Fruit fly (Drosophila melanogaster) whole organism, adult: ENCODE data around the gene CG15418.

Experiments used
- CG11617 ChIP-seq: fragments of 200-800 bp; sonication (Bioruptor generic); optimal IDR thresholded peaks from 2 replicates; lab custom pipeline; 2017; ENCODE audit warnings: mild to moderate bottlenecking, missing biosample characterization, missing genetic modification reagents, missing genetic modification characterization
- CG12768 ChIP-seq: fragments of 200-800 bp; sonication (Bioruptor generic); optimal IDR thresholded peaks from 2 replicates; lab custom pipeline; 2017; ENCODE audit warnings: missing biosample characterization, missing genetic modification characterization, mild to moderate bottlenecking, moderate library complexity, missing genetic modification reagents
- CG14711 ChIP-seq: fragments of 200-800 bp; sonication (Bioruptor generic); optimal IDR thresholded peaks from 2 replicates; lab custom pipeline; 2018; ENCODE audit warnings: missing biosample characterization, mild to moderate bottlenecking, missing genetic modification characterization, moderate library complexity
- CG1620 ChIP-seq: fragments of 200-800 bp; sonication (Bioruptor generic); optimal IDR thresholded peaks from 2 replicates; lab custom pipeline; 2016; ENCODE audit warnings: missing biosample characterization, missing genetic modification characterization
- CG33017 ChIP-seq: fragments of 200-800 bp; sonication (Bioruptor generic); optimal IDR thresholded peaks from 2 replicates; lab custom pipeline; 2018; ENCODE audit warnings: missing biosample characterization, mild to moderate bottlenecking, missing genetic modification characterization, moderate library complexity
- CG5204 ChIP-seq: fragments of 200-800 bp; sonication (Bioruptor generic); optimal IDR thresholded peaks from 2 replicates; lab custom pipeline; 2016; ENCODE audit warnings: missing biosample characterization, missing genetic modification characterization
- CG7045 ChIP-seq: fragments of 200-800 bp; sonication (Bioruptor generic); optimal IDR thresholded peaks from 2 replicates; lab custom pipeline; 2017; ENCODE audit warnings: missing biosample characterization, mild to moderate bottlenecking, missing genetic modification characterization
- CG7101 ChIP-seq: fragments of 200-800 bp; sonication (Bioruptor generic); optimal IDR thresholded peaks from 2 replicates; lab custom pipeline; 2018; ENCODE audit warnings: missing biosample characterization, mild to moderate bottlenecking, missing genetic modification characterization, moderate library complexity
- Clk ChIP-seq: fragments of 200-800 bp; sonication (Bioruptor generic); optimal IDR thresholded peaks from 2 replicates; lab custom pipeline; 2017; ENCODE audit warnings: missing biosample characterization, missing genetic modification characterization
- Crg-1 ChIP-seq: fragments of 200-800 bp; sonication (Bioruptor generic); optimal IDR thresholded peaks from 2 replicates; lab custom pipeline; 2016; ENCODE audit warnings: missing biosample characterization, missing genetic modification characterization
- Hr96 ChIP-seq: fragments of 200-800 bp; sonication (Bioruptor generic); optimal IDR thresholded peaks from 2 replicates; lab custom pipeline; 2016; ENCODE audit warnings: missing biosample characterization, missing genetic modification characterization
- Mnt ChIP-seq: fragments of 200-800 bp; sonication (Bioruptor generic); optimal IDR thresholded peaks from 2 replicates; lab custom pipeline; 2016; ENCODE audit warnings: missing biosample characterization, mild to moderate bottlenecking, missing genetic modification characterization
- bab1 ChIP-seq: fragments of 200-800 bp; sonication (Bioruptor generic); optimal IDR thresholded peaks from 3 replicates; lab custom pipeline; 2019; ENCODE audit warnings: missing biosample characterization, mild to moderate bottlenecking, missing genetic modification characterization, moderate library complexity
- cic ChIP-seq: fragments of 200-800 bp; sonication (Bioruptor generic); optimal IDR thresholded peaks from 2 replicates; lab custom pipeline; 2017; ENCODE audit warnings: missing biosample characterization, mild to moderate bottlenecking, missing genetic modification characterization, moderate library complexity
- cnc ChIP-seq, 2 experiments: fragments of >200 bp; optimal IDR thresholded peaks; 2 replicates each; lab custom pipeline; 2017
- kay ChIP-seq: fragments of 200-800 bp; sonication (Bioruptor generic); peaks from one replicate; lab custom pipeline; 2016; ENCODE audit warnings: missing biosample characterization, missing genetic modification characterization, borderline replicate concordance
- ovo ChIP-seq: fragments of 200-800 bp; sonication (Bioruptor generic); optimal IDR thresholded peaks from 2 replicates; lab custom pipeline; 2016; ENCODE audit warnings: missing biosample characterization, missing genetic modification characterization
- pad ChIP-seq: fragments of 200-800 bp; sonication (Bioruptor generic); optimal IDR thresholded peaks from 3 replicates; lab custom pipeline; 2017; ENCODE audit warnings: missing biosample characterization, missing genetic modification characterization, mild to moderate bottlenecking, moderate library complexity, missing genetic modification reagents
- tj ChIP-seq: fragments of 200-800 bp; sonication (Bioruptor generic); optimal IDR thresholded peaks from 3 replicates; lab custom pipeline; 2017; ENCODE audit warnings: missing biosample characterization, mild to moderate bottlenecking, missing genetic modification characterization, moderate library complexity
- toe ChIP-seq: fragments of 200-800 bp; sonication (Bioruptor generic); optimal IDR thresholded peaks from 2 replicates; lab custom pipeline; 2016; ENCODE audit warnings: missing biosample characterization, missing genetic modification characterization

Gene CG15418

DNA sequence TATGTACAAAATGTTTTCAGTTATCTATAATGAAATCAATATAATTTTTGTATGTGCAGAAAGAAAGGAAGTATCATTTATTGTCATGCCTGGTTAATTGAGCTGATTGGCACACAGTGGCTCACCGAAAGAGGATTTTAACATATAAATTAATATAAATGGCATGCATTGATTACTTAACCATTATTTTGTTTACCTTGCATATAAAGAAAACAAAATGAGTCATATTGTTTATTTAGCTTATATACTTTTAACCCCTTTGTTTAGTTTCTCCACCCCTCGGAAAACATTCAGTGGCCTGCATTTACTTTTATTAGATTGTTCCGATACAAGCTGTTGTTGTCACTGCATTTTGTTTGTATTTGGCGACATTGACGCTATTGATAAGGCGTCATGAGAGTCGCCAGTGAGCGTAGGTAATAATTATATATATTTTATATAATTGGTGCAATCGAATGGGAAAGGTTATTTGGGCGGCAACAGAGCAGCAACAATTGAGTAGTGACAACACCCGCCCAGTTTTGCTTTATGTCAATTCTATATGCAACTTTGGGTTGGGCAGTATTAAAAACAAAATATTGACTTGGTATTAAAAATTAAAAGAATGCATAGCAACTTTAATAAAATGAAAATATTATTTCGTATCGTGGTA, 26.1 kb upstream of the CG15418 start:
- TF ChIP-seq cnc (optimal IDR thresholded peaks at IDR 0.05; lab: Kevin White, UChicago) (no peak), toe (peak; percentile 21), CG33017 (tag; lab: Kevin White, UChicago) (peak; percentile 94), CG11617 (GFP tag; lab: Kevin White, UChicago) (peak; percentile 87), CG14711 (tag; lab: Kevin White, UChicago) (peak; percentile 87), CG12768 (GFP tag; lab: Kevin White, UChicago) (peak; percentile 92), CG1620 (GFP tag; lab: Kevin White, UChicago) (peak; percentile 59), Clk (GFP tag; lab: Kevin White, UChicago) (peak; percentile 76), CG7101 (peak; percentile 96), CG5204 (GFP tag; lab: Kevin White, UChicago) (peak; percentile 89), Mnt (GFP tag; lab: Kevin White, UChicago) (peak; percentile 80), cic (peak; percentile 89), kay (GFP tag; lab: Kevin White, UChicago) (peak; percentile 84), ovo (GFP tag; lab: Kevin White, UChicago) (peak; percentile 2), bab1 (peak; percentile 39), CG7045 (peak; percentile 85), tj (GFP tag; lab: Kevin White, UChicago) (peak; percentile 69), Hr96 (GFP tag; lab: Kevin White, UChicago) (no peak), Crg-1 (GFP tag; lab: Kevin White, UChicago) (peak; percentile 85), pad (peak; percentile 81)

DNA sequence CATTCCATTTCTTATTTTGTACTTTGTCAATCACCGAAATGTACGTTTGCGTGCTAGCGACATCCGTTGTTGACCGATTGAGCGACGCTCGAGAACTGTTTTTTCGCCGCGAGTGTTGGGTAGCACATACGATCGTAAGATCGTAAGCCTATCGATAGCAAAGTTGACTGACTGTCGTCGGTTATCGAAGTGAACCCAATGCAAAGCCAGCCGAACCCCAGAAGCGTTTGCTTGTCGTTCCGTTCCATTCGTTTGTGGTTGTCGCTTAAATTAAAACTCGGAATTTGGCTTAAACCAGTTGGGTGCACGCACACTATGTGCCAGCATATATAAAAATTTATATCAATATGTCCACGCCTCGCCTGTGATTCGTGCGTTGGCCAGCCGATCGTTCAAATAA, 24.5 kb upstream of the CG15418 start:
- TF ChIP-seq cic (peak; percentile 7), Mnt (GFP tag; lab: Kevin White, UChicago) (no peak), CG14711 (tag; lab: Kevin White, UChicago) (no peak), tj (GFP tag; lab: Kevin White, UChicago) (no peak), toe (no peak), CG5204 (GFP tag; lab: Kevin White, UChicago) (peak; percentile 9), CG12768 (GFP tag; lab: Kevin White, UChicago) (no peak), CG1620 (GFP tag; lab: Kevin White, UChicago) (no peak), CG7101 (no peak)

DNA sequence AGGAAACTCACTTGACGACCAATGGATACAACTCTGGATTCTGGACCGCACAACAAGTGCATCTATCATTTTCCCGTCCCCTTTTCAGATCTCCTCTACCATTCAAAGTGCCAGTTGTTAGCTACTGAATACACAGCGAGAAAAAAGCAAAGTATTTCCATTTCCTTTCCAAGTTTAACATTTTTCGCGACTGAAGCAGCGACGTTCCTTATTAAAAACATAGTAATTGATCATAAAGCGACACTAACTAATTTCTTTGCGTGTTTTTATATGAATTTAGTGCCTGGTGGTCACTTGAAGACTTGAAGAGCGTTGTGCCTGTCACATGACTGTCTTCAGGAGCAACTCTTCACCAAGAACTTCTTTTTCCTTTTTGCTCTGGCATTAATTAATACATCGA, 23.8 kb upstream of the CG15418 start:
- TF ChIP-seq CG5204 (GFP tag; lab: Kevin White, UChicago) (no peak), cic (no peak), toe (no peak), CG14711 (tag; lab: Kevin White, UChicago) (no peak), cnc (optimal IDR thresholded peaks at IDR 0.05; lab: Kevin White, UChicago) (no peak), pad (no peak), CG12768 (GFP tag; lab: Kevin White, UChicago) (no peak), bab1 (no peak), Clk (GFP tag; lab: Kevin White, UChicago) (no peak), Hr96 (GFP tag; lab: Kevin White, UChicago) (no peak), CG11617 (GFP tag; lab: Kevin White, UChicago) (no peak), CG33017 (tag; lab: Kevin White, UChicago) (no peak), CG7101 (no peak)

- TF ChIP-seq kay (GFP tag; lab: Kevin White, UChicago) (peak; percentile 5), tj (GFP tag; lab: Kevin White, UChicago) (no peak), CG14711 (tag; lab: Kevin White, UChicago) (no peak), CG12768 (GFP tag; lab: Kevin White, UChicago) (no peak), CG5204 (GFP tag; lab: Kevin White, UChicago) (no peak), toe (no peak), CG33017 (tag; lab: Kevin White, UChicago) (no peak)
Observed at dm6 chr2L:3642148-3642920, 20.8 kb upstream of the CG15418 start.

DNA sequence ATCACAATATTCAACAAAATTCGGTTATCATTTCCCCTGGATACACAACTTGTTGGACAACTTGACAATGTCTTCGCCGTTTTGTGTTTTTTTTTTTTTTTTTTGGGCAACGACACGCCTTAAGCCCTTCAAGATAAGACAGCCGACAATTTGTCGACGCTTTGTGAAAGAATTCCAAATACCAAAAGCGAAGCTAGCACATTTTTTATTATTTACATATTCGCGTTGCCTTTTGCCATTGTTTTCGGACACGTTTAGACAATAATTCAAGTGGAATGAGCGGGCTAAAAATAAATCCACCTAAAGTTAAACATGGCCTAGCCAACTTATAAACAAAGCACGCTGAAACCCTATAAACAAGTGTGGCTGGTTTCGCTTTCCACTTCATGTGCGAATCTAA, 19.4 kb upstream of the CG15418 start:
- TF ChIP-seq CG5204 (GFP tag; lab: Kevin White, UChicago): no peak
- TF ChIP-seq Crg-1 (GFP tag; lab: Kevin White, UChicago): no peak
- TF ChIP-seq tj (GFP tag; lab: Kevin White, UChicago): no peak
- TF ChIP-seq cnc (optimal IDR thresholded peaks at IDR 0.05; lab: Kevin White, UChicago): no peak
- no peak for TF ChIP-seq CG12768 (GFP tag; lab: Kevin White, UChicago)
- TF ChIP-seq Clk (GFP tag; lab: Kevin White, UChicago): no peak
- TF ChIP-seq toe: no peak
- TF ChIP-seq pad: no peak
- TF ChIP-seq bab1: no peak
- no peak for TF ChIP-seq CG7045
- no peak for TF ChIP-seq Hr96 (GFP tag; lab: Kevin White, UChicago)
- TF ChIP-seq CG14711 (tag; lab: Kevin White, UChicago): no peak
- no peak for TF ChIP-seq CG7101
- TF ChIP-seq CG1620 (GFP tag; lab: Kevin White, UChicago): no peak
- no peak for TF ChIP-seq ovo (GFP tag; lab: Kevin White, UChicago)
- TF ChIP-seq kay (GFP tag; lab: Kevin White, UChicago): no peak
- TF ChIP-seq CG33017 (tag; lab: Kevin White, UChicago): no peak
- TF ChIP-seq CG11617 (GFP tag; lab: Kevin White, UChicago): no peak

dm6 chr2L:3639924-3640323, 18.4 kb upstream of the CG15418 start:
- TF ChIP-seq cic (peak; percentile 91), cnc (optimal IDR thresholded peaks at IDR 0.05; lab: Kevin White, UChicago) (no peak), CG33017 (tag; lab: Kevin White, UChicago) (peak; percentile 28), CG12768 (GFP tag; lab: Kevin White, UChicago) (peak; percentile 40), Crg-1 (GFP tag; lab: Kevin White, UChicago) (no peak), Mnt (GFP tag; lab: Kevin White, UChicago) (peak; percentile 78), tj (GFP tag; lab: Kevin White, UChicago) (peak; percentile 16), bab1 (no peak), ovo (GFP tag; lab: Kevin White, UChicago) (no peak), CG1620 (GFP tag; lab: Kevin White, UChicago) (no peak), toe (no peak), CG11617 (GFP tag; lab: Kevin White, UChicago) (no peak), CG5204 (GFP tag; lab: Kevin White, UChicago) (no peak), kay (GFP tag; lab: Kevin White, UChicago) (no peak), Hr96 (GFP tag; lab: Kevin White, UChicago) (no peak), pad (peak; percentile 5), Clk (GFP tag; lab: Kevin White, UChicago) (no peak), CG14711 (tag; lab: Kevin White, UChicago) (no peak), CG7101 (peak; percentile 32)
